Worm (Caenorhabditis elegans) whole organism, L4 larva: ENCODE measurements around the gene pqn-67.

ENCODE experiments used
- F49E8.2 ChIP-seq: sonication (generic microtip); optimal IDR thresholded peaks from 2 replicates; lab custom pipeline; 2016; ENCODE audit warnings: missing compliant biosample characterization, mild to moderate bottlenecking, missing genetic modification characterization, borderline replicate concordance
- T20F7.1 ChIP-seq: fragments of 200-800 bp; sonication (Bioruptor generic); optimal IDR thresholded peaks from 2 replicates; lab custom pipeline; 2018; ENCODE audit warnings: mild to moderate bottlenecking, missing genetic modification characterization, missing compliant biosample characterization
- Y48G9A.11 ChIP-seq: fragments of 200-800 bp; sonication (Bioruptor generic); IDR thresholded peaks from 2 replicates; pipeline ENCODE4 v1.3.6; 2022; ENCODE audit warnings: missing genetic modification reagents, missing genetic modification characterization, missing compliant biosample characterization
- ZK337.2 ChIP-seq: fragments of 200-800 bp; sonication (Bioruptor generic); IDR thresholded peaks from 2 replicates; pipeline ENCODE4 v1.3.6; 2022; ENCODE audit warnings: missing genetic modification reagents, missing genetic modification characterization, missing compliant biosample characterization
- ZK546.5 ChIP-seq, 2 experiments: sonication (generic microtip); optimal IDR thresholded peaks; 2 replicates each; lab custom pipeline; 2017; ENCODE audit warnings: missing biosample characterization in 2 of 2, missing genetic modification characterization in 2 of 2
- aha-1 ChIP-seq: fragments of 150-350 bp; peaks from one replicate; lab custom pipeline; 2014; ENCODE audit warnings: missing biosample characterization, missing genetic modification characterization
- arid-1 ChIP-seq: fragments of 200-800 bp; sonication (Bioruptor generic); conservative IDR thresholded peaks from 2 replicates; pipeline ENCODE4 v1.3.6; 2022; ENCODE audit warnings: missing genetic modification reagents, missing genetic modification characterization, missing compliant biosample characterization
- attf-4 ChIP-seq: sonication (generic microtip); optimal IDR thresholded peaks from 3 replicates; lab custom pipeline; 2017; ENCODE audit warnings: missing biosample characterization, missing genetic modification characterization
- ceh-32 ChIP-seq: sonication (generic microtip); optimal IDR thresholded peaks from 2 replicates; lab custom pipeline; 2016; ENCODE audit warnings: mild to moderate bottlenecking, missing genetic modification characterization, missing compliant biosample characterization; ENCODE audit not compliant: poor library complexity
- ceh-44 ChIP-seq: fragments of 200-800 bp; sonication (Bioruptor generic); IDR thresholded peaks from 2 replicates; pipeline ENCODE4 v1.3.6; 2022; ENCODE audit warnings: missing genetic modification reagents, missing genetic modification characterization, missing compliant biosample characterization
- ceh-62 ChIP-seq: sonication (generic microtip); optimal IDR thresholded peaks from 2 replicates; lab custom pipeline; 2017; ENCODE audit warnings: missing biosample characterization, missing genetic modification characterization
- ceh-82 ChIP-seq: sonication (generic microtip); optimal IDR thresholded peaks from 2 replicates; lab custom pipeline; 2017; ENCODE audit warnings: missing biosample characterization, missing genetic modification characterization
- ces-1 ChIP-seq: fragments of 150-350 bp; sonication (generic microtip); optimal IDR thresholded peaks from 4 replicates; lab custom pipeline; 2014; ENCODE audit warnings: missing biosample characterization, missing genetic modification reagents, missing genetic modification characterization
- cey-2 ChIP-seq: sonication (generic microtip); optimal IDR thresholded peaks from 3 replicates; lab custom pipeline; 2017; ENCODE audit warnings: missing genetic modification characterization, mild to moderate bottlenecking, missing compliant biosample characterization, antibody characterized with exemption, borderline replicate concordance; ENCODE audit not compliant: insufficient read depth
- daf-8 ChIP-seq: fragments of 200-800 bp; sonication (Bioruptor generic); IDR thresholded peaks from 2 replicates; pipeline ENCODE4 v1.3.6; 2022; ENCODE audit warnings: missing genetic modification characterization, missing compliant biosample characterization
- dmd-6 ChIP-seq: fragments of 200-800 bp; sonication (Bioruptor generic); IDR thresholded peaks from 2 replicates; pipeline ENCODE4 v1.3.6; 2022; ENCODE audit warnings: missing genetic modification reagents, missing genetic modification characterization, missing compliant biosample characterization
- dmd-8 ChIP-seq: fragments of 200-800 bp; sonication (Bioruptor generic); IDR thresholded peaks from 2 replicates; pipeline ENCODE4 v1.3.6; 2022; ENCODE audit warnings: missing genetic modification characterization, missing compliant biosample characterization
- duxl-1 ChIP-seq: sonication (generic microtip); optimal IDR thresholded peaks from 2 replicates; lab custom pipeline; 2016; ENCODE audit warnings: mild to moderate bottlenecking, missing genetic modification characterization, moderate library complexity, missing compliant biosample characterization; ENCODE audit not compliant: poor library complexity
- gei-8 ChIP-seq: fragments of 200-800 bp; sonication (Bioruptor generic); optimal IDR thresholded peaks from 2 replicates; lab custom pipeline; 2018; ENCODE audit warnings: mild to moderate bottlenecking, missing genetic modification characterization, missing compliant biosample characterization
- hlh-11 ChIP-seq: fragments of 200-800 bp; sonication (Bioruptor generic); optimal IDR thresholded peaks from 2 replicates; lab custom pipeline; 2018; ENCODE audit warnings: mild to moderate bottlenecking, missing genetic modification characterization, missing compliant biosample characterization
- jun-1 ChIP-seq: fragments of 150-350 bp; optimal IDR thresholded peaks from 2 replicates; lab custom pipeline; 2014; ENCODE audit warnings: missing biosample characterization, missing genetic modification reagents, missing genetic modification characterization
- lin-29 ChIP-seq: fragments of 200-800 bp; sonication (Bioruptor generic); IDR thresholded peaks from 2 replicates; pipeline ENCODE4 v1.3.6; 2022; ENCODE audit warnings: missing genetic modification reagents, missing genetic modification characterization, missing compliant biosample characterization
- mdt-29 ChIP-seq: fragments of 200-800 bp; sonication (Bioruptor generic); IDR thresholded peaks from 2 replicates; pipeline ENCODE4 v1.3.6; 2022; ENCODE audit warnings: missing genetic modification reagents, missing genetic modification characterization, missing compliant biosample characterization
- mep-1 ChIP-seq: fragments of 150-350 bp; sonication (generic microtip); optimal IDR thresholded peaks from 3 replicates; lab custom pipeline; 2014; ENCODE audit warnings: missing biosample characterization, missing genetic modification characterization
- mes-2 ChIP-seq: sonication (generic microtip); optimal IDR thresholded peaks from 2 replicates; lab custom pipeline; 2016; ENCODE audit warnings: missing genotype, mild to moderate bottlenecking, missing genetic modification characterization, missing compliant biosample characterization; ENCODE audit not compliant: poor library complexity, severe bottlenecking
- mxl-3 ChIP-seq: fragments of 200-800 bp; sonication (Bioruptor generic); optimal IDR thresholded peaks from 2 replicates; lab custom pipeline; 2018; ENCODE audit warnings: mild to moderate bottlenecking, missing genetic modification characterization, missing compliant biosample characterization
- nhr-10 ChIP-seq: fragments of 150-350 bp; optimal IDR thresholded peaks from 2 replicates; lab custom pipeline; 2014; ENCODE audit warnings: missing biosample characterization, missing genetic modification characterization
- nhr-48 ChIP-seq: sonication (generic microtip); optimal IDR thresholded peaks from 2 replicates; lab custom pipeline; 2016; ENCODE audit warnings: mild to moderate bottlenecking, missing genetic modification characterization, missing compliant biosample characterization
- nhr-6 ChIP-seq: fragments of 150-350 bp; optimal IDR thresholded peaks from 2 replicates; lab custom pipeline; 2014; ENCODE audit warnings: missing biosample characterization, missing genetic modification characterization
- snpc-1.2 ChIP-seq: fragments of 200-800 bp; sonication (Bioruptor generic); IDR thresholded peaks from 2 replicates; pipeline ENCODE4 v1.3.6; 2022; ENCODE audit warnings: missing genetic modification reagents, missing genetic modification characterization, missing compliant biosample characterization
- unc-62 ChIP-seq, 3 experiments: fragments of 150-350 bp in 1 of 3; sonication (generic microtip); optimal IDR thresholded peaks in 2 of 3; peaks in 1 of 3; 1 replicate in 1 of 3; 2 replicates in 2 of 3; lab custom pipeline; 2014 to 2017; ENCODE audit warnings: missing biosample characterization in 3 of 3, missing genetic modification characterization in 3 of 3, missing genetic modification reagents in 3 of 3, missing genotype in 1 of 3
- zag-1 ChIP-seq: fragments of 150-350 bp; optimal IDR thresholded peaks from 2 replicates; lab custom pipeline; 2014; ENCODE audit warnings: missing biosample characterization, missing genetic modification characterization
- zfp-3 ChIP-seq: fragments of 200-800 bp; sonication (Bioruptor generic); conservative IDR thresholded peaks from 2 replicates; pipeline ENCODE4 v1.3.6; 2022; ENCODE audit warnings: missing genetic modification reagents, missing genetic modification characterization, missing compliant biosample characterization

The pqn-67 gene

DNA sequence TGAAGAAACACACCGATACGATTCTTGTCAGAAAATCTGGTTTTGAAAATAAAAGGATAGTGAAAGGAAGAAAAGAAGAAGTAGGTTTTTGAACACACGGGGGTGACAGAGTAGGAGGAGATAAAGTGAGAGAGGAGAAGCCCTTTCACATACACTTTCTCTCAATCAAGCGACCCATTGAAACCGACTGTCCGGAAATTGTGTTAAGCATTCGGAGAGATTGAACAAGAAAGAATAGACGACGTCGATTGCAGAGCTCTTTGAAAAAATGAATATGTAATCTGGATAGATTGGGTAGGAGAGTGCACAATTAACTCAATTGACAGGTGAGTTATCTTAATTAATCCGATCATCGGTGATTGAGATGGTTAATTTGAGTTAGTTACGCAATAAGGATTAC, 22.9 kb upstream of the pqn-67 start:
- TF ChIP-seq ces-1 (peak; percentile 46), nhr-10 (no peak), aha-1 (tag; lab: Kevin White, UChicago) (peak; percentile 49)

DNA sequence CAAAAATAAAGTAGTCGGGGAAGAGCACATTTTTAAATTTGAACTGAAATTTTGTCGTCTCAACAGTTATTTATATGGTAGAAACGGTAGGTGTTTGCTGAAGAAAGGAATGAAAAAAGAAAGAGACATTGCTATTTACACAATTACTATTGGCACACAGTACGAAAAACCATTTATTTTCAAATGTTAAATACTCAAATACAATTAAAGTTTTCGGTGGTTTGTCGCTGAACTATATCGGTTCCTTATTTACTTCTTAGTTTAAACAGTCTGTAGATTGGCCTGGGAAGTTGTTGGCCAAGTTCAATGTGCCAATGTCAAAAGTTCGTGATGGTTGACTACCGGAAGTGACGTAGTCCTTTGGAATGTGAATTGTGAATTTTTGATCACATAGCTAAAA, 20.2 kb upstream of the pqn-67 start, which contains the start of gene ttr-27:
Gene ttr-27 (minus strand): TSS at position 45 of the 400 bp plus-strand sequence.
- TF ChIP-seq dmd-8 (GFP tag; lab: Robert Waterston, UW) = no peak
- TF ChIP-seq jun-1 (tag; lab: Kevin White, UChicago) = no peak
- no peak for TF ChIP-seq ZK337.2 (GFP tag; lab: Robert Waterston, UW)
- TF ChIP-seq duxl-1 = no peak
- TF ChIP-seq lin-29 (GFP tag; lab: Robert Waterston, UW) = no peak
- no peak for TF ChIP-seq ceh-44 (GFP tag; lab: Robert Waterston, UW)
- TF ChIP-seq T20F7.1 (GFP tag; lab: Kevin White, UChicago) = no peak
- TF ChIP-seq dmd-6 = no peak
- TF ChIP-seq zfp-3 (GFP tag; lab: Robert Waterston, UW) = no peak
- no peak for TF ChIP-seq zag-1 (tag; lab: Kevin White, UChicago)
- no peak for TF ChIP-seq cey-2 (tag; lab: Kevin White, UChicago)

DNA sequence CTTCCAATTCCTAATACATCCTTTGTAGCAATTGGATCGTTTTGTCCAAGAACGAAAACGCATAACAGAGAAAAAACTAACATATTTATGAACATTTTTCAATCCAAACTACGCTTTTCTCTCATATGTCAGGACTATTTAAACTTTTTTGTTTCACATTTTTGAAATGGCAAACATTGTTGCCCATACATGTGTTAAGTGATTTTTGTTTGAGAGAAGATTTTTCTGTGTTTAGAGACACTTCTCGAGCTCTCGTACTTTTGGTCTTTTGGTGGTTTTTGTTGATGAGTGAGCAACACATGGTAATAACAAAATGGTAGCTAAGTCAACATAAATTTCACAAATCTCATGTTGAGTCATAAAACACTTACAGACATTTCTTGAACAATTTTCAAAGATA, 19.2 kb upstream of the pqn-67 start, which contains the start of gene ttr-28:
Gene ttr-28 (minus strand): TSS at position 101 of the 400 bp plus-strand sequence.
- TF ChIP-seq unc-62 (GFP tag; optimal IDR thresholded peaks at IDR 0.05 in 1 of 2; lab: Kevin White, UChicago) (peak in 1 of 2 experiments; percentile 79), unc-62 (tag; optimal IDR thresholded peaks at IDR 0.05; lab: Kevin White, UChicago) (no peak), arid-1 (GFP tag; lab: Robert Waterston, UW) (no peak)

DNA sequence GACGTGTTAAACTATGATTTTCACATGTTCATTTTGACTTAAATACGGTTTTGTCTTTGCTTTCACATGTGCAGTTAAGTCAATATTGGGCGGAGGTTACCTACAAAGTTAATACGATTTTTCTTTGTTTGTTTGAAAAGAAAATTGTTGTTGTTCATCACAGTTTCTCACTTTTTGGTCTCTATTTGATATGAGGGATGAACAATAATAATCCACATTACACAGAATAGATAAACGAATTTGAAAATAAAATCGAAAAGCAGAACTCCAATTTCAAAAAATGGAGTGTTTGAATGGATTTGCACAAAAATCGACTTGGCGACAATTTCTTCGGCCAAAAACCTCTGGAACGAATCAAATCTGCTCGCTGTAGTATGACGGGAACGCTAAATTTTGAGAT, 17.5 kb upstream of the pqn-67 start, which contains the start of gene ttr-29:
Gene ttr-29 (minus strand): TSS at position 101 of the 400 bp plus-strand sequence.
- TF ChIP-seq duxl-1 = no peak
- peak in 1 of 2 experiments; percentile 18 for TF ChIP-seq unc-62 (GFP tag; optimal IDR thresholded peaks at IDR 0.05 in 1 of 2; lab: Kevin White, UChicago)
- no peak for TF ChIP-seq unc-62 (tag; optimal IDR thresholded peaks at IDR 0.05; lab: Kevin White, UChicago)

DNA sequence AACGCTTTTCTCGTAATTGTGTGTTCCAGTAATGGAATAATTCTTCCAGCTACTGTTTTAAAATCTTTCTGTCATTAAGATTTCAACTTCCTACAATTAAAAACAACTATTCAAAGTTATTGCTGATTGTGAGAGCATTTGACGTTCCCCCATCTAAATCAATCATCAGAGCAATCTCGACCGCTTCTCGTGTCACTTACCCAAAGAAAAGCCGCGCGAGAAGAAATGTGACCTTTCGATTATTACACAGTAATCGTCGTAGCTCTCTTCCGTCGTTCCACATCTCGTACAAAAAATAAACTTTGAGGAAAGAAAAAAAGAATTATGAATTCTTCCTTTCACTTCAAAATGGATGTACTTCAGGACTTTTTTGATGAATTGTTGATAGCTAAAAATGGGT, 16.8 kb upstream of the pqn-67 start:
- TF ChIP-seq hlh-11 (tag; lab: Kevin White, UChicago) (no peak), mdt-29 (GFP tag; lab: Robert Waterston, UW) (no peak), aha-1 (tag; lab: Kevin White, UChicago) (no peak), F49E8.2 (tag; lab: Kevin White, UChicago) (no peak), nhr-48 (no peak), unc-62 (GFP tag; optimal IDR thresholded peaks at IDR 0.05 in 1 of 2; lab: Kevin White, UChicago) (no peak), unc-62 (tag; optimal IDR thresholded peaks at IDR 0.05; lab: Kevin White, UChicago) (no peak), Y48G9A.11 (GFP tag; lab: Robert Waterston, UW) (no peak), gei-8 (GFP tag; lab: Kevin White, UChicago) (no peak), daf-8 (GFP tag; lab: Robert Waterston, UW) (no peak), ceh-82 (tag; lab: Kevin White, UChicago) (no peak), nhr-6 (tag; lab: Kevin White, UChicago) (no peak), ceh-62 (no peak), mes-2 (tag; lab: Kevin White, UChicago) (no peak), attf-4 (no peak), ceh-32 (tag; lab: Kevin White, UChicago) (no peak), ZK546.5 (tag; optimal IDR thresholded peaks at IDR 0.05; lab: Kevin White, UChicago) (no peak), mxl-3 (GFP tag; lab: Kevin White, UChicago) (no peak), mep-1 (tag; lab: Kevin White, UChicago) (no peak), snpc-1.2 (GFP tag; lab: Robert Waterston, UW) (no peak)
